Fruit fly (Drosophila melanogaster) whole organism, embryonic: ENCODE data around the gene Ipo9.
A peak's percentile ranks its signal among the peaks of the same experiment; 100 is the strongest.

ENCODE experiments used
- Atf6 ChIP-seq: fragments of 200-800 bp; sonication (Bioruptor generic); IDR thresholded peaks from 2 replicates; pipeline ENCODE4 v1.3.6; 2022; ENCODE audit warnings: missing biosample characterization, missing genetic modification characterization
- CG10147 ChIP-seq: fragments of 200-800 bp; sonication (Bioruptor generic); optimal IDR thresholded peaks from 2 replicates; lab custom pipeline; 2019; ENCODE audit warnings: missing biosample characterization, mild to moderate bottlenecking, missing genetic modification characterization, moderate library complexity
- CG10431 ChIP-seq: fragments of 200-800 bp; sonication (Bioruptor generic); optimal IDR thresholded peaks from 3 replicates; lab custom pipeline; 2018; ENCODE audit warnings: missing biosample characterization, mild to moderate bottlenecking, missing genetic modification characterization
- CG12769 ChIP-seq: fragments of 200-800 bp; sonication (Bioruptor generic); optimal IDR thresholded peaks from 2 replicates; lab custom pipeline; 2019; ENCODE audit warnings: missing biosample characterization, mild to moderate bottlenecking, missing genetic modification characterization, moderate library complexity
- CG1603 ChIP-seq: fragments of 200-800 bp; sonication (Bioruptor generic); optimal IDR thresholded peaks from 2 replicates; lab custom pipeline; 2019; ENCODE audit warnings: missing biosample characterization, mild to moderate bottlenecking, missing genetic modification characterization, moderate library complexity
- CG18011 ChIP-seq: fragments of 200-800 bp; sonication (Bioruptor generic); optimal IDR thresholded peaks from 2 replicates; lab custom pipeline; 2017; ENCODE audit warnings: missing biosample characterization, missing genetic modification characterization, mild to moderate bottlenecking, moderate library complexity, missing genotype
- CG30431 ChIP-seq: fragments of 200-800 bp; sonication (Bioruptor generic); optimal IDR thresholded peaks from 2 replicates; lab custom pipeline; 2017; ENCODE audit warnings: missing biosample characterization, missing genetic modification characterization
- CG31388 ChIP-seq: fragments of 200-800 bp; sonication (Bioruptor generic); optimal IDR thresholded peaks from 2 replicates; lab custom pipeline; 2016; ENCODE audit warnings: missing biosample characterization, missing genetic modification characterization
- CG3847 ChIP-seq: fragments of 200-800 bp; sonication (Bioruptor generic); IDR thresholded peaks from 2 replicates; pipeline ENCODE4 v1.3.6; 2022; ENCODE audit warnings: missing biosample characterization, missing genetic modification characterization
- CG4617 ChIP-seq: fragments of 200-800 bp; sonication (Bioruptor generic); optimal IDR thresholded peaks from 3 replicates; lab custom pipeline; 2016; ENCODE audit warnings: missing biosample characterization, missing genetic modification characterization, borderline replicate concordance
- CG6254 ChIP-seq: fragments of 200-800 bp; sonication (Bioruptor generic); optimal IDR thresholded peaks from 3 replicates; lab custom pipeline; 2017; ENCODE audit warnings: mild to moderate bottlenecking, missing biosample characterization, missing genetic modification reagents, missing genetic modification characterization
- CG6654 ChIP-seq: fragments of 200-800 bp; sonication (Bioruptor generic); optimal IDR thresholded peaks from 2 replicates; lab custom pipeline; 2017; ENCODE audit warnings: missing biosample characterization, mild to moderate bottlenecking, missing genetic modification characterization
- CG6683 ChIP-seq: fragments of 200-800 bp; sonication (Bioruptor generic); optimal IDR thresholded peaks from 2 replicates; lab custom pipeline; 2017; ENCODE audit warnings: missing biosample characterization, mild to moderate bottlenecking, missing genetic modification characterization, missing genetic modification reagents
- CG6791 ChIP-seq: fragments of 200-800 bp; sonication (Bioruptor generic); IDR thresholded peaks from 3 replicates; pipeline ENCODE4 v1.3.6; 2022; ENCODE audit warnings: missing biosample characterization, missing genetic modification characterization; ENCODE audit not compliant: partially characterized antibody
- Deaf1 ChIP-seq: fragments of 200-800 bp; optimal IDR thresholded peaks from 3 replicates; lab custom pipeline; 2019; ENCODE audit warnings: missing biosample characterization, mild to moderate bottlenecking, missing genetic modification characterization, moderate library complexity
- Dp ChIP-seq: fragments of 200-800 bp; sonication (Bioruptor generic); optimal IDR thresholded peaks from 2 replicates; lab custom pipeline; 2018; ENCODE audit warnings: missing biosample characterization, mild to moderate bottlenecking, missing genetic modification characterization, moderate library complexity
- E2f2 ChIP-seq: fragments of 200-800 bp; sonication (Bioruptor generic); IDR thresholded peaks from 2 replicates; pipeline ENCODE4 v1.3.6; 2022; ENCODE audit warnings: missing biosample characterization, missing genetic modification characterization
- Ets97D ChIP-seq: fragments of 200-800 bp; sonication (Bioruptor generic); optimal IDR thresholded peaks from 3 replicates; lab custom pipeline; 2016; ENCODE audit warnings: missing biosample characterization, missing genetic modification characterization
- H2.0 ChIP-seq: fragments of 200-800 bp; sonication (Bioruptor generic); IDR thresholded peaks from 2 replicates; pipeline ENCODE4 v1.3.6; 2022; ENCODE audit warnings: missing biosample characterization, missing genetic modification characterization
- Hand ChIP-seq: fragments of 200-800 bp; sonication (Bioruptor generic); optimal IDR thresholded peaks from 2 replicates; lab custom pipeline; 2017; ENCODE audit warnings: mild to moderate bottlenecking, missing biosample characterization, missing genetic modification reagents, missing genetic modification characterization
- Hr3 ChIP-seq: fragments of 200-800 bp; sonication (Bioruptor generic); optimal IDR thresholded peaks from 3 replicates; lab custom pipeline; 2016; ENCODE audit warnings: missing biosample characterization, missing genetic modification characterization
- Kr ChIP-seq: fragments of 200-800 bp; sonication (Bioruptor generic); optimal IDR thresholded peaks from 2 replicates; lab custom pipeline; 2017; ENCODE audit warnings: missing biosample characterization, mild to moderate bottlenecking, missing genetic modification characterization
- Lpt ChIP-seq: fragments of >200 bp; optimal IDR thresholded peaks from 2 replicates; lab custom pipeline; 2018; ENCODE audit warnings: missing biosample characterization, missing genetic modification characterization
- Optix ChIP-seq: fragments of 200-800 bp; sonication (Bioruptor generic); IDR thresholded peaks from 3 replicates; pipeline ENCODE4 v1.3.6; 2022; ENCODE audit warnings: missing biosample characterization, missing genetic modification characterization
- Sry-β ChIP-seq: fragments of 200-800 bp; sonication (Bioruptor generic); optimal IDR thresholded peaks from 2 replicates; lab custom pipeline; 2018; ENCODE audit warnings: missing biosample characterization, mild to moderate bottlenecking, missing genetic modification characterization, moderate library complexity
- Vsx1 ChIP-seq: fragments of 200-800 bp; sonication (Bioruptor generic); optimal IDR thresholded peaks from 2 replicates; lab custom pipeline; 2017; ENCODE audit warnings: missing biosample characterization, mild to moderate bottlenecking, missing genetic modification characterization, missing genetic modification reagents
- aop ChIP-seq: fragments of 200-800 bp; sonication (Bioruptor generic); IDR thresholded peaks from 2 replicates; pipeline ENCODE4 v1.3.6; 2022; ENCODE audit warnings: missing biosample characterization, missing genetic modification characterization
- cas ChIP-seq: fragments of 200-800 bp; sonication (Bioruptor generic); IDR thresholded peaks from 2 replicates; pipeline ENCODE4 v1.3.6; 2022; ENCODE audit warnings: missing biosample characterization, missing genetic modification characterization
- ci ChIP-seq: fragments of 200-800 bp; sonication (Bioruptor generic); IDR thresholded peaks from 3 replicates; pipeline ENCODE4 v1.3.6; 2022; ENCODE audit warnings: missing biosample characterization, missing genetic modification characterization
- esg ChIP-seq: fragments of 200-800 bp; sonication (Bioruptor generic); conservative IDR thresholded peaks from 2 replicates; pipeline ENCODE4 v1.3.6; 2022; ENCODE audit warnings: missing biosample characterization, missing genetic modification characterization
- fd102C ChIP-seq: fragments of 200-800 bp; sonication (Bioruptor generic); optimal IDR thresholded peaks from 2 replicates; lab custom pipeline; 2018; ENCODE audit warnings: missing biosample characterization, mild to moderate bottlenecking, missing genetic modification characterization, moderate library complexity
- fu2 ChIP-seq: fragments of 200-800 bp; sonication (Bioruptor generic); optimal IDR thresholded peaks from 2 replicates; lab custom pipeline; 2016; ENCODE audit warnings: missing biosample characterization, missing genetic modification characterization
- gt ChIP-seq: fragments of 200-800 bp; sonication (Bioruptor generic); IDR thresholded peaks from 2 replicates; pipeline ENCODE4 v1.3.6; 2022; ENCODE audit warnings: missing biosample characterization, missing genetic modification characterization
- hb ChIP-seq: fragments of 200-800 bp; sonication (Bioruptor generic); IDR thresholded peaks from 3 replicates; pipeline ENCODE4 v1.3.6; 2022; ENCODE audit warnings: missing biosample characterization, missing genetic modification characterization; ENCODE audit not compliant: partially characterized antibody
- hbn ChIP-seq: fragments of 200-800 bp; sonication (Bioruptor generic); IDR thresholded peaks from 2 replicates; pipeline ENCODE4 v1.3.6; 2022; ENCODE audit warnings: missing biosample characterization, missing genetic modification characterization; ENCODE audit not compliant: partially characterized antibody
- hkb ChIP-seq, 2 experiments: fragments of 200-800 bp in 1 of 2; fragments of >200 bp in 1 of 2; sonication (Bioruptor generic) in 1 of 2; IDR thresholded peaks in 1 of 2; optimal IDR thresholded peaks in 1 of 2; 2 replicates each; pipeline versions ENCODE4 v1.3.6 to Lab custom; 2017 to 2022; ENCODE audit warnings: missing biosample characterization in 1 of 2, missing genetic modification characterization in 1 of 2
- klu ChIP-seq: fragments of 200-800 bp; sonication (Bioruptor generic); IDR thresholded peaks from 2 replicates; pipeline ENCODE4 v1.3.6; 2022; ENCODE audit warnings: missing biosample characterization, missing genetic modification characterization
- mam ChIP-seq: fragments of 200-800 bp; sonication (Bioruptor generic); optimal IDR thresholded peaks from 3 replicates; lab custom pipeline; 2016; ENCODE audit warnings: missing biosample characterization, missing genetic modification characterization
- nau ChIP-seq: fragments of 200-800 bp; sonication (Bioruptor generic); optimal IDR thresholded peaks from 3 replicates; lab custom pipeline; 2017; ENCODE audit warnings: missing biosample characterization, mild to moderate bottlenecking, missing genetic modification characterization, missing genetic modification reagents
- onecut ChIP-seq: fragments of 200-800 bp; sonication (Bioruptor generic); IDR thresholded peaks from 2 replicates; pipeline ENCODE4 v1.3.6; 2022; ENCODE audit warnings: missing biosample characterization, missing genetic modification characterization
- pfk ChIP-seq: fragments of 200-800 bp; sonication (Bioruptor generic); optimal IDR thresholded peaks from 2 replicates; lab custom pipeline; 2018; ENCODE audit warnings: missing biosample characterization, mild to moderate bottlenecking, missing genetic modification characterization, moderate library complexity
- pros ChIP-seq: fragments of 200-800 bp; sonication (Bioruptor generic); optimal IDR thresholded peaks from 3 replicates; lab custom pipeline; 2019; ENCODE audit warnings: missing biosample characterization, mild to moderate bottlenecking, missing genetic modification characterization, moderate library complexity
- pzg ChIP-seq: fragments of 200-800 bp; sonication (Bioruptor generic); optimal IDR thresholded peaks from 3 replicates; lab custom pipeline; 2018; ENCODE audit warnings: missing biosample characterization, mild to moderate bottlenecking, missing genetic modification characterization, moderate library complexity
- schlank ChIP-seq: fragments of 200-800 bp; sonication (Bioruptor generic); optimal IDR thresholded peaks from 2 replicates; lab custom pipeline; 2018; ENCODE audit warnings: missing biosample characterization, mild to moderate bottlenecking, missing genetic modification characterization
- sd ChIP-seq: fragments of 200-800 bp; sonication (Bioruptor generic); optimal IDR thresholded peaks from 3 replicates; lab custom pipeline; 2018; ENCODE audit warnings: missing biosample characterization, mild to moderate bottlenecking, missing genetic modification characterization, moderate library complexity
- seq ChIP-seq: fragments of 200-800 bp; sonication (Bioruptor generic); IDR thresholded peaks from 2 replicates; pipeline ENCODE4 v1.3.6; 2022; ENCODE audit warnings: missing biosample characterization, missing genetic modification characterization
- slbo ChIP-seq: fragments of 200-800 bp; sonication (Bioruptor generic); IDR thresholded peaks from 2 replicates; pipeline ENCODE4 v1.3.6; 2022; ENCODE audit warnings: missing biosample characterization, missing genetic modification characterization
- slp2 ChIP-seq: fragments of 200-800 bp; sonication (Bioruptor generic); optimal IDR thresholded peaks from 2 replicates; lab custom pipeline; 2016; ENCODE audit warnings: missing biosample characterization, missing genetic modification characterization
- trem ChIP-seq: fragments of 200-800 bp; optimal IDR thresholded peaks from 3 replicates; lab custom pipeline; 2019; ENCODE audit warnings: missing biosample characterization, mild to moderate bottlenecking, missing genetic modification characterization, moderate library complexity
- vfl ChIP-seq: fragments of 200-800 bp; sonication (Bioruptor generic); optimal IDR thresholded peaks from 2 replicates; lab custom pipeline; 2016; ENCODE audit warnings: missing biosample characterization, missing genetic modification characterization

The Ipo9 gene

dm6 chr3R:11409667-11410137 lies 2.6 kb upstream of the Ipo9 start, which contains the start of the genes mgr and Irbp (continued):
- TF ChIP-seq CG6654 (GFP tag; lab: Kevin White, UChicago): peak; percentile 63
- peak; percentile 92 for TF ChIP-seq H2.0 (GFP tag; lab: Robert Waterston, UW)
- peak; percentile 10 for TF ChIP-seq slp2 (GFP tag; lab: Kevin White, UChicago)
- TF ChIP-seq Hand (GFP tag; lab: Kevin White, UChicago): peak; percentile 61
- TF ChIP-seq CG3847 (GFP tag; lab: Robert Waterston, UW): peak; percentile 95
- peak; percentile 81 for TF ChIP-seq CG6683
- peak; percentile 50 for TF ChIP-seq fu2
- peak; percentile 79 for TF ChIP-seq onecut (GFP tag; lab: Robert Waterston, UW)
- TF ChIP-seq hb (GFP tag; lab: Robert Waterston, UW): peak; percentile 73; the same call in 2 of the 3 replicates
- TF ChIP-seq Hr3 (GFP tag; lab: Kevin White, UChicago): peak; percentile 92
- TF ChIP-seq Optix (GFP tag; lab: Robert Waterston, UW): peak; percentile 91
- no peak for TF ChIP-seq Kr (GFP tag; lab: Kevin White, UChicago)
- no peak for TF ChIP-seq nau (GFP tag; lab: Kevin White, UChicago)
- TF ChIP-seq CG12769 (tag; lab: Kevin White, UChicago): no peak
- no peak for TF ChIP-seq Lpt (GFP tag; lab: Kevin White, UChicago)
- peak; percentile 68 for TF ChIP-seq Sry-β (GFP tag; lab: Kevin White, UChicago)
- TF ChIP-seq CG1603 (tag; lab: Kevin White, UChicago): no peak
- peak; percentile 93 for TF ChIP-seq seq (GFP tag; lab: Robert Waterston, UW)
- no peak for TF ChIP-seq Deaf1 (tag; lab: Kevin White, UChicago)
- TF ChIP-seq vfl (GFP tag; lab: Kevin White, UChicago): peak; percentile 65
- peak; percentile 68 for TF ChIP-seq Dp (GFP tag; lab: Kevin White, UChicago)
- TF ChIP-seq aop: no peak
- TF ChIP-seq CG6254 (GFP tag; lab: Kevin White, UChicago): peak; percentile 83
- TF ChIP-seq pzg (GFP tag; lab: Kevin White, UChicago): peak; percentile 40
- peak; percentile 95 for TF ChIP-seq ci
- TF ChIP-seq hkb (optimal IDR thresholded peaks at IDR 0.05; lab: Kevin White, UChicago): no peak
- peak; percentile 93 for TF ChIP-seq hkb (GFP tag; IDR thresholded peaks at IDR 0.05; lab: Robert Waterston, UW)
- TF ChIP-seq CG18011 (GFP tag; lab: Kevin White, UChicago): peak; percentile 83
- peak; percentile 73 for TF ChIP-seq gt (GFP tag; lab: Robert Waterston, UW)
- peak; percentile 54 for TF ChIP-seq Ets97D (GFP tag; lab: Kevin White, UChicago)
- TF ChIP-seq pfk (GFP tag; lab: Kevin White, UChicago): no peak
- TF ChIP-seq Vsx1 (GFP tag; lab: Kevin White, UChicago): no peak
- no peak; the same call in 2 of the 3 replicates for TF ChIP-seq CG6791 (GFP tag; lab: Robert Waterston, UW)
- TF ChIP-seq CG10147 (GFP tag; lab: Kevin White, UChicago): peak; percentile 92
- TF ChIP-seq CG10431: peak; percentile 73
- peak; percentile 47 for TF ChIP-seq CG4617 (GFP tag; lab: Kevin White, UChicago)
- TF ChIP-seq slbo: peak; percentile 97
- peak; percentile 78 for TF ChIP-seq hbn
- peak; percentile 65 for TF ChIP-seq CG31388 (GFP tag; lab: Kevin White, UChicago)
- TF ChIP-seq klu: peak; percentile 89
- TF ChIP-seq CG30431 (GFP tag; lab: Kevin White, UChicago): peak; percentile 79
- TF ChIP-seq esg (GFP tag; lab: Robert Waterston, UW): peak; percentile 91
- TF ChIP-seq pros (GFP tag; lab: Kevin White, UChicago): peak; percentile 25
- peak; percentile 91 for TF ChIP-seq Atf6
- TF ChIP-seq E2f2 (GFP tag; lab: Robert Waterston, UW): peak; percentile 87
- TF ChIP-seq cas: peak; percentile 88
- TF ChIP-seq sd (tag; lab: Kevin White, UChicago): no peak
- peak; percentile 95 for TF ChIP-seq trem
- peak; percentile 84 for TF ChIP-seq fd102C (GFP tag; lab: Kevin White, UChicago)
- TF ChIP-seq schlank (tag; lab: Kevin White, UChicago): peak; percentile 66
- TF ChIP-seq mam (GFP tag; lab: Kevin White, UChicago): peak; percentile 45
